Fruit fly (Drosophila melanogaster) whole organism: ENCODE measurements around the gene CG33514.

Experiments used
- CG8478 ChIP-seq: fragments of >200 bp; optimal IDR thresholded peaks from 2 replicates; lab custom pipeline; 2018; ENCODE audit warnings: inconsistent platforms
- Dll ChIP-seq: fragments of >200 bp; optimal IDR thresholded peaks from 2 replicates; lab custom pipeline; 2017
- EcR ChIP-seq, 2 experiments: fragments of >200 bp; optimal IDR thresholded peaks; 2 replicates each; lab custom pipeline; 2017; ENCODE audit warnings: missing biosample characterization in 2 of 2, missing genetic modification characterization in 2 of 2, missing genetic modification reagents in 2 of 2
- pan ChIP-seq: fragments of >200 bp; optimal IDR thresholded peaks from 2 replicates; lab custom pipeline; 2017
- psq ChIP-seq: fragments of >200 bp; optimal IDR thresholded peaks from 2 replicates; lab custom pipeline; 2017
- usp ChIP-seq: fragments of >200 bp; optimal IDR thresholded peaks from 2 replicates; lab custom pipeline; 2017; ENCODE audit warnings: missing biosample characterization, missing genetic modification characterization, mixed read lengths

The CG33514 gene

DNA sequence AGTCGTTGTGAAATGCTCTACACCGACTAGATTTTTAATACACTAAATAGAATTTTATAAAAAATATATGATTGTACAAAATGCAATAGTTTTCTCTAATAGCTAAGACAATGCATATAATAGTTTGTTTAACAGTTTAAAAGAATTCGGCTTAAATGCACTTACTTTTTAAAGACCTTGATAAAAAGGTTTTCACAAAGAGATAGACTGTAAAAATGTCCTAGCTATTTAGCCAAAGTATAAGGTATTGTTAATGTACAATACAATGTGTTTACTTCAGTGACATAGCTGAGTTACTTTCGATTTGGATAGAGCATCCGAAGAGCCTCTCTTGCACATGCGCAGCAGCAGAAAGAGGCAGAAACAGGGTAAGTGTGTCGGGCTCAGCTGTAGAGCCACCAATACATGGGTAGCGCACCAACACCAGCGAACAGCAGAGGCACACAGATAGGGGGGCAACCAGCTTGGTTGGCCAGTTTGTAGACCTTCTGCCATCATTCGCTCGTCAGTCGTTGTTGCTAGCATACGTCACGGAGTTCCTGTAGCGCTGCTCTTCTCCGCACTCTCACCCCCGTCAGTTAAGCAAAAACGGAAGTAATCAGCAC is 41.5 kb downstream of the CG33514 start, which contains the start of gene TP53INP:
Gene TP53INP, plus strand, starts transcription at position 291 of the 605 bp plus-strand sequence.
- no peak for TF ChIP-seq psq
- TF ChIP-seq usp: no peak
- TF ChIP-seq EcR (GFP tag; optimal IDR thresholded peaks at IDR 0.05; lab: Kevin White, UChicago): no peak
- TF ChIP-seq pan (lab: Kevin White, UChicago): no peak
- no peak for TF ChIP-seq Dll (lab: Kevin White, UChicago)
- TF ChIP-seq CG8478 (lab: Kevin White, UChicago): no peak

DNA sequence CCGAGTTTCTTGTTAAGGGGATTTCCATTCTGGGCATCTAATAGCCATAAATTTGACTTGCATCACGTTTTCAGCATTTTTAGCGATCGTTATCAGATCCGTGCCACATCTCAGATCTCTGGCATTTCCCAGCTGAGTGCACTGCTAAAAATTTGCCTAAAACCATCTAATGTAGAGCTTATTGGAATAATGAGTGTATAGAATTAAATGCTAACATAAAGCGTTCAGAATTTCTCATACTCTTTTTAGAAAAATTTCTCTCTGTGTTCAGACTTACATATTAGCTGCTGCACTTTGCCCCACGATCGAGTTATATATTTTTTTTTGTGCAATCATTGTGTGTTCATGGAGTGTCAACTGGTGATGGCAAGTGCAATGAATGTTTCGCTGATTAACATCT is 42.5 kb downstream of the CG33514 start:
- TF ChIP-seq Dll (lab: Kevin White, UChicago) (no peak), EcR (GFP tag; optimal IDR thresholded peaks at IDR 0.05; lab: Kevin White, UChicago) (no peak), CG8478 (lab: Kevin White, UChicago) (no peak), psq (no peak), pan (lab: Kevin White, UChicago) (no peak), usp (no peak)

DNA sequence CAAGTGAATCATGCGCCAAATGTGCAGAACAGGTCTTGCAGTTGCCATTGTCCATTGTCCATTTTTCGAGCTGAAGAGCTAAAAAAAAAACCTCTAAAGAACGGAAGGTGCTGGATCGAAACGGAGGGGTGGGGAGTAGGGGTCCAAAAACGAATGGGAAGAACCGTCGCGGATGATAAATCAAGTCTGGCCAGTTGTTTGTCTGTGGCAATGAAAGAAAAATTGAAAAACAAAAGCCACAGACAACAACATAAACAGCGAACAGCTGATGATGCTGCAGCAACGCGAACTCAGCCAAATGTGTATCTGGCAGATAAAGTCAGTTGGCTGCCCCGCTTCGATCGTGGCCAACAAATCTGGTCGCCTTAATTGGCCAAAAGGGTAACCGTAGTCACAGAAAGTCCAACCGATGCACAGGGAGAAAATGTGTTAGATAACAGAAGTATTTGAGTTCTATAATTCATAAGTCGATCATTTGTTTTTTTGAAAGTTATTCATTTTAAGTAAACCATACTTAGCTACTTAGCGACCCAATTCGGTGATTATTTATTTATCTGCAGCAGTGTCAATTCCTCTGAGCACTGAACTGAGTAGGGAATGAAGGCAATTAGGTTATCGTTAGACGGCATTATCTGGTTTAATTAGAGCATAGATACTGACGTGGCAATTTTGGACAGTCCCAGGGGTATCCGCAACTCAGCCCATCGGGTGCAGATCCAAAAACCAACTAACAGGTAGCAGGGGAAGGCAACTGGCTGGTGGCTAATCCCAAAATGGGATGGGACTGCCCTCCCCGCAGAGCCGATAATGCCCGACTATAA is 43.3 kb downstream of the CG33514 start:
- TF ChIP-seq EcR (GFP tag; optimal IDR thresholded peaks at IDR 0.05; lab: Kevin White, UChicago) (no peak), usp (no peak), Dll (lab: Kevin White, UChicago) (no peak), CG8478 (lab: Kevin White, UChicago) (no peak), pan (lab: Kevin White, UChicago) (no peak), psq (no peak)

DNA sequence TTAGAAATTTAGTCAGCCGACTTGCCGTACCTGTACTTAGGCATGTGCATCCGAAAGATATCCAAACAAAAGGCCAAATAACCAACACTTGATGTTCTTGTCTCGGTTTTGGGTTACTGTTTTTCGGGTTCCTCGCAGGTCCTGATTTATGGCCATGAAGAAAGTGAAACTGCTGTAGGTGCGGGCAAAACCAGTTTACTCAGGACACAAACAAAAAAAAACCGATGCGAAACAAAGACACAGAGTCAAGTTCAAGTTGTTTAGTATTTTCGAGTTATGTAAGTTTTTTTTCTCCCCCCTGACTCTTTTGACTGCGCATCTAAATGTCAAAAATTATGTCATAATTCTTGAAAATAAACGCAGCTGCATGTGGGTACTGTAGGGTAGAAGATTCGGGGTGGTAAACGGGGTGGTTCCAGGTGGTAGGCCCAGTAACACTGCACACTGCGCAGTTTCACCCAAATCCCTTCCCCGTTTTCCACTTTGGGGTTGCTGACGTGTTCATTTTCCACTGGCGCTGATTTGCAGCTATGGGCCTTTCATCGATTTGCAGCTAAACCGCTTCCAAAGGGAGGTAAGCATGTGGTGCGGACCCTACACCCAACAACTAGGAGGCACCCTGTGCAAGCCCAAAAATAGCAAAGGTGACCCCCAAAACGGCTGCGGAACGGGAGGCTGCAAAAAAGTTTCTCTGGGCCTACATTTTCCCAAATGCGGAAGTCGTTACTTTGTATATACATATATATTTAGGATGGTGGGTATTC is 44.1 kb downstream of the CG33514 start:
- TF ChIP-seq CG8478 (lab: Kevin White, UChicago) (no peak), Dll (lab: Kevin White, UChicago) (no peak), usp (no peak), pan (lab: Kevin White, UChicago) (no peak)

DNA sequence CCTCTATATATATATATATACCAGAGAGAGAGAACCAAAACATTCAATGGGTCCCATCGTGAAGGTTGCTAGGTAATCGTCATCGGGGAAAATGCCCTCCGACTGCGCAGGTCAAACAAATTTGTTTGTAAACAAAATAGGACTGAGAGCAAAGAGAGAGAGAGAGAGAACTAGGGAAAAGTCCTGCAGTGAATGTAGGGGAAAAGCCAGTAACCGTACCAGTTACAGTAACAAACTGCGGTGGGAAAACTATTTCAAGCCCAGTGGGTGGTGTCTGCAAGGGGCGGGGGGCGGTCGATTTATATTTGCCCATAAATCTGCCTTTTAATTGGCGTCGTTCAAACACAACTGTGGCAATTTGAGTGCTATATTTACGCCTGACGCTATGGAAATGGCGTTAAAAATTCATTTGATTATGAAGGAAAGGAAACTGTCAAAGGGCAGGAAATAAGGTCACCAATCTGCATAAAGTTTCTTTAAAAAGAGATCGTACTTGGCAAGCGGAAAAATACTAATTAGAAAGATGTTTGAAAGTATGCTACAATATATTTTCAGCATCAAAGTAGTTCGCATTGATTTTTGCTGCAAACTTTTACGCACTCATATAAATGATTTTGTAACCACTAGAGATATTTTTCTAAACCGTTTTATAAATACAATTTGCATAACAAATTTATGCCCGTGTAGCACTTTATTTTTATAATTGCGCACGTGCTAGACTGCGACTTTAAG is 44.8 kb downstream of the CG33514 start:
- TF ChIP-seq pan (lab: Kevin White, UChicago): no peak
- no peak for TF ChIP-seq usp
- no peak for TF ChIP-seq Dll (lab: Kevin White, UChicago)
- TF ChIP-seq CG8478 (lab: Kevin White, UChicago): no peak
- TF ChIP-seq EcR (GFP tag; optimal IDR thresholded peaks at IDR 0.05; lab: Kevin White, UChicago): no peak
- no peak for TF ChIP-seq psq

DNA sequence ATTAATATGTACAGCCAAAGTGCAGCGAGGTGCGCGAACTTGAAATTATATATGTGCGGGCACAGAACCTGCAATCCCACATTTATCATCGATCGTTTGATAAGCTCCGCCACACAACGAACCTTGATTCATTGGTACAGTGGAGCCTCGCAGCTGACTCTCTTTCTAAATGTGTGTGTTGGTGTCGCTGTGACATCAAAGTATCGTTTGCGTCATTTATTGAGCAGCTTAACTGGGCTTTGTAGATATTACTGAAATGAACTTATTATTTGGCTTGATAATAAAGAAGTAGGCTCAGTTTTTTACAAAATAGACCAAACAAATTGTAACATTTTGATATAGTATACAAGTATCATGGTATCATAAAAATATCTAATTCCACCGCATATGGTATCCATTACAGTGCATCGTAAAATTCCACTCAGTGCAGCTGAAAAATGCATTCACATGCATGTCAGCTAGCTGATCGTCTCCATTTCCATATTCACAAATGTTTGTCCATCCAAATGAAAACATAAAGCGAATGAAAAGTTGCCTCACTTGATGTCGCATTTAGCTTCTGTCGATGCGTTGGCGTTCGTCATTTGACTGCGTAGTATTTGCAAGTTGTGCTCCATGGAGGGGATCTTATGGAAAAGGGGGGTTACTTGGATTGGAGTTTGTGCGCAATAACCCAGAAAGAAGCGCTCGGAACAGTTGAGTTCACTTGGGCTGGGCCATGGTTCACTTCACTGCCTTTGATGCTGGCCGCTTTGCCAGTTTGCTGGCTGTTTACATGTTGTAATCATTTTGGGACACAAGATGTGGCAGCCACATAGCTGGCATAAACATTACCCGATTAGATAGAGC is 46.0 kb downstream of the CG33514 start:
- TF ChIP-seq Dll (lab: Kevin White, UChicago): no peak

DNA sequence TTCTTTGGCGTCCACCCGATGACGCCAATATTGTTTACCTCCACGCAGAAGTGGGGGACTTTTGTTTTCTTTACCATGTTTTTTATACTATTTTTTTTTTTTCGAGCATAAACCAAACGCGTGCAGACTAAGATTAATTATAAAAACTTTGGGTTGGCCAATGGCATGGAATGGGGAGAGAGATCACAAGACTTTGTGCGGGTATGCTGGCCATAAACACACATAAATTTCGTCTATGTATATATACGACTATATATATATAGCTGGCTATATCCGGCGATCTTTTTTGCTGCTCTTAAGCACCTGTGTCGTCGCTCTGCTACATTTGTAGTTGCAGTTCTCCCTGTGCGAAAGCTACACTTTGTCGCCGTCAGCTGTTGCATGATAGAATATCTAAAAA is 46.7 kb downstream of the CG33514 start:
- TF ChIP-seq psq (no peak), pan (lab: Kevin White, UChicago) (no peak), EcR (GFP tag; optimal IDR thresholded peaks at IDR 0.05; lab: Kevin White, UChicago) (no peak), CG8478 (lab: Kevin White, UChicago) (no peak), Dll (lab: Kevin White, UChicago) (no peak), usp (no peak)

DNA sequence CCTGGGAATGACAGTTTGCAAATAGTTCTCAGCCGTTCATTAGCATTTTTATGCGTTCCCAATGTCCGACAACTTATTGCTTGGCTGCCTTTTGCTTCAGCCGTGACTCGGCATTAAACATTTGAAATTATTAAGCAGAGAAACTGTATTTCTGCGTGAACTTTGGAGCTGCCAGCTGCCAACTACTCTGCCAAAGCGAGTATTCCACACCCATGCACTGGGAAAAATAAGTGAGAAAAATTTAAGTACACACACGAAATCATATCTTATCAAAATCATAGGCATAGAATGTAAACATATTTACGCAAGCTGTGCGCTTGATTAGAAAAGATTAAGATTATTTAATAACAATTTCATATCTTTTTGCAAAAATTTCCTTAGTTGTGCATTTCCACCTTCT is 47.7 kb downstream of the CG33514 start:
- TF ChIP-seq CG8478 (lab: Kevin White, UChicago): no peak
- no peak for TF ChIP-seq EcR (GFP tag; optimal IDR thresholded peaks at IDR 0.05; lab: Kevin White, UChicago)
- no peak for TF ChIP-seq usp
- TF ChIP-seq psq: no peak
- no peak for TF ChIP-seq pan (lab: Kevin White, UChicago)
- no peak for TF ChIP-seq Dll (lab: Kevin White, UChicago)

DNA sequence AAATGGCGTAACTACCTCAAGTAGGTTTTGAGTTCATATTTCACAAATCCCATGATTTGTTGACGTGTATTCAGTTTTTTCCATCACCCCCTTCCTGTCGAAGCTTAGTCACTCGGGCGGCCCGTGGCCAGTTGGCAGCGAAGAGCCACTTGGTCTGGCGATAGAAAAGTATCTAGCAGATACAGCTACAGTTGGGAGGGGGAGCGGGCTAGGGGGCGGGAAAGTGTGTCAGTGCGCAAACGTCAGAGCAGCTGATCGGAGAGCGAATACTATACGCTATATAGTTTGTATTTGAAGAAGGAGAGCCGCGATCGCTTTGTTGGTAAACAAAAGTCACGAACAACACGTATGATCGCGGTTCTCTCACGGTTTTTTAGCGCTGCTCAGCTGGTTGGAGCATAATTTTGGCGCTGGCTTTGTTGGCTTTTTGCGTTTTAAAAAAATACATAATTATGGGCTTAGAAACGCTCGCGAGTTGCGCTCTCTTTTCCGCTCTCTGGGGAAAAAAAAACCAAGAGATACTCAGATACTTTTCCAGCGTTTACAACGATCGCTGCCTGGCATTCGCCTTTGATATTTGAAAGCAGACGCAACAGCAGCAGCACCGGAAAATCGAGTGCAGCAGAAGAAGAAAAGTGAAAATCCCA is 48.7 kb downstream of the CG33514 start:
- TF ChIP-seq psq (no peak), usp (no peak), Dll (lab: Kevin White, UChicago) (peak; percentile 61), EcR (GFP tag; optimal IDR thresholded peaks at IDR 0.05; lab: Kevin White, UChicago) (no peak), pan (lab: Kevin White, UChicago) (no peak), CG8478 (lab: Kevin White, UChicago) (no peak)

DNA sequence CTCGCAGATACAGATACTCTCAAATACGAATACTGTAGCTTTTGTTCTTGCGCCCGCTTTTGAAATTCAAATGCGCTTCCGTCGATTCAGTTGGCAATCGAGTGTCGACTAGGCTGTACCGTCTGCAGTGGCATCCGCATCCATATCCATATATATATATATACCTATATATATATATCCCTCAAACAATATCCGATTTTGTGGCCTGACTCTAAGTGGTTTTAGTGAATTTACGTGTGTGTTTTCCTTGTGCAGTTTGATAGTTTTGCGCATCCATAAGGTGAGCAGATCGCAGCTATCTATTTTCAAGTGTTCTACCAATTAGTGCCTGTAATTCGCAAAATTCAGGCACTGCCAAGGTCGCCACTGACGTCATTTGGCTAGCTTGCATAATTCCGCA is 49.3 kb downstream of the CG33514 start:
- no peak for TF ChIP-seq Dll (lab: Kevin White, UChicago)
